Worm (Caenorhabditis elegans) whole organism, L1 larva: ENCODE results near the gene cfz-2.

Experiments
- C04F5.9 ChIP-seq: sonication (generic microtip); optimal IDR thresholded peaks from 2 replicates; lab custom pipeline; 2016; ENCODE audit warnings: missing genetic modification characterization, missing compliant biosample characterization
- aha-1 ChIP-seq: fragments of 150-350 bp; optimal IDR thresholded peaks from 2 replicates; lab custom pipeline; 2014; ENCODE audit warnings: missing biosample characterization, missing genetic modification characterization
- alr-1 ChIP-seq: fragments of 200-800 bp; sonication (Bioruptor generic); optimal IDR thresholded peaks from 2 replicates; lab custom pipeline; 2018; ENCODE audit warnings: borderline replicate concordance, mild to moderate bottlenecking, missing genetic modification characterization, missing compliant biosample characterization
- aly-2 ChIP-seq: fragments of 150-350 bp; optimal IDR thresholded peaks from 2 replicates; lab custom pipeline; 2014; ENCODE audit warnings: missing biosample characterization, missing genetic modification characterization
- blmp-1 ChIP-seq: fragments of 150-350 bp; optimal IDR thresholded peaks from 2 replicates; lab custom pipeline; 2014; ENCODE audit warnings: missing biosample characterization, missing genetic modification characterization
- ceh-82 ChIP-seq, 3 experiments: fragments of 150-350 bp in 1 of 3; sonication (generic microtip) in 2 of 3; optimal IDR thresholded peaks; 2 replicates each; lab custom pipeline; 2014 to 2017; ENCODE audit warnings: missing biosample characterization in 3 of 3, missing genetic modification characterization in 3 of 3
- ceh-88 ChIP-seq: fragments of 200-800 bp; sonication (Bioruptor generic); IDR thresholded peaks from 2 replicates; pipeline ENCODE4 v1.3.6; 2022; ENCODE audit warnings: missing genetic modification characterization, missing compliant biosample characterization
- ces-1 ChIP-seq: fragments of 150-350 bp; optimal IDR thresholded peaks from 2 replicates; lab custom pipeline; 2014; ENCODE audit warnings: missing biosample characterization, missing genetic modification reagents, missing genetic modification characterization
- dpl-1 ChIP-seq, 3 experiments: fragments of 150-350 bp in 2 of 3; sonication (generic microtip) in 1 of 3; optimal IDR thresholded peaks; 2 replicates each; lab custom pipeline; 2014 to 2017; ENCODE audit warnings: missing biosample characterization in 3 of 3, missing genetic modification characterization in 3 of 3, missing genetic modification reagents in 3 of 3
- dsc-1 ChIP-seq: sonication (generic microtip); optimal IDR thresholded peaks from 2 replicates; lab custom pipeline; 2016; ENCODE audit warnings: mild to moderate bottlenecking, missing genetic modification characterization, missing compliant biosample characterization
- efl-1 ChIP-seq, 4 experiments: fragments of 150-350 bp; optimal IDR thresholded peaks in 3 of 4; peaks in 1 of 4; 1 replicate in 1 of 4; 2 replicates in 3 of 4; lab custom pipeline; 2014; ENCODE audit warnings: missing biosample characterization in 2 of 4, missing genetic modification characterization in 2 of 4, missing genetic modification reagents in 2 of 4
- efl-3 ChIP-seq: fragments of 200-800 bp; sonication (Bioruptor generic); optimal IDR thresholded peaks from 2 replicates; lab custom pipeline; 2018; ENCODE audit warnings: mild to moderate bottlenecking, missing genetic modification characterization, missing compliant biosample characterization
- elt-3 ChIP-seq, 6 experiments: fragments of 150-350 bp in 1 of 6; sonication (generic microtip); optimal IDR thresholded peaks; 2 replicates each; lab custom pipeline; 2017 to 2018; ENCODE audit warnings: missing biosample characterization in 6 of 6, missing genetic modification characterization in 6 of 6, inconsistent platforms in 1 of 6
- ets-5 ChIP-seq: fragments of 200-800 bp; sonication (Bioruptor generic); IDR thresholded peaks from 2 replicates; pipeline ENCODE4 v1.3.6; 2022; ENCODE audit warnings: missing genetic modification characterization, missing compliant biosample characterization
- fkh-8 ChIP-seq: sonication (generic microtip); optimal IDR thresholded peaks from 2 replicates; lab custom pipeline; 2016; ENCODE audit warnings: mild to moderate bottlenecking, missing genetic modification characterization, missing compliant biosample characterization
- hlh-17 ChIP-seq: fragments of 200-800 bp; sonication (Bioruptor generic); optimal IDR thresholded peaks from 2 replicates; lab custom pipeline; 2018; ENCODE audit warnings: missing genetic modification characterization, mild to moderate bottlenecking, missing compliant biosample characterization, moderate library complexity, borderline replicate concordance
- lin-13 ChIP-seq: fragments of 150-350 bp; optimal IDR thresholded peaks from 2 replicates; lab custom pipeline; 2014; ENCODE audit warnings: missing biosample characterization, missing genetic modification reagents, missing genetic modification characterization
- lin-14 ChIP-seq: fragments of 200-800 bp; sonication (Bioruptor generic); optimal IDR thresholded peaks from 2 replicates; lab custom pipeline; 2018; ENCODE audit warnings: mild to moderate bottlenecking, missing genetic modification characterization, moderate library complexity, missing compliant biosample characterization
- lir-3 ChIP-seq: sonication (generic microtip); optimal IDR thresholded peaks from 2 replicates; lab custom pipeline; 2016; ENCODE audit warnings: mild to moderate bottlenecking, missing genetic modification characterization, moderate library complexity, missing compliant biosample characterization; ENCODE audit not compliant: poor library complexity
- mdl-1 ChIP-seq, 2 experiments: fragments of 150-350 bp; optimal IDR thresholded peaks; 2 replicates each; lab custom pipeline; 2014 to 2017; ENCODE audit warnings: missing biosample characterization in 2 of 2, missing genetic modification characterization in 2 of 2, inconsistent platforms in 1 of 2
- mep-1 ChIP-seq: fragments of 150-350 bp; optimal IDR thresholded peaks from 2 replicates; lab custom pipeline; 2014; ENCODE audit warnings: missing biosample characterization, missing genetic modification characterization
- nhr-11 ChIP-seq: fragments of 150-350 bp; optimal IDR thresholded peaks from 2 replicates; lab custom pipeline; 2014; ENCODE audit warnings: missing biosample characterization, missing genetic modification characterization
- nhr-19 ChIP-seq: fragments of 200-800 bp; sonication (Bioruptor generic); conservative IDR thresholded peaks from 2 replicates; pipeline ENCODE4 v1.3.6; 2022; ENCODE audit warnings: missing genetic modification characterization, missing compliant biosample characterization
- nhr-20 ChIP-seq: sonication (generic microtip); optimal IDR thresholded peaks from 2 replicates; lab custom pipeline; 2016; ENCODE audit warnings: mild to moderate bottlenecking, missing genetic modification characterization, missing compliant biosample characterization
- nhr-237 ChIP-seq: fragments of 150-350 bp; optimal IDR thresholded peaks from 2 replicates; lab custom pipeline; 2014; ENCODE audit warnings: missing biosample characterization, missing genetic modification characterization
- nhr-28 ChIP-seq: fragments of 150-350 bp; optimal IDR thresholded peaks from 2 replicates; lab custom pipeline; 2014; ENCODE audit warnings: missing biosample characterization, missing genetic modification characterization
- nhr-77 ChIP-seq: fragments of 150-350 bp; optimal IDR thresholded peaks from 2 replicates; lab custom pipeline; 2014; ENCODE audit warnings: missing biosample characterization, missing genetic modification characterization
- nhr-84 ChIP-seq: sonication (generic microtip); optimal IDR thresholded peaks from 2 replicates; lab custom pipeline; 2017; ENCODE audit warnings: missing biosample characterization, missing genetic modification characterization
- pax-3 ChIP-seq: fragments of 200-800 bp; sonication (Bioruptor generic); optimal IDR thresholded peaks from 2 replicates; lab custom pipeline; 2018; ENCODE audit warnings: mild to moderate bottlenecking, missing genetic modification characterization, moderate library complexity, missing compliant biosample characterization
- snpc-4 ChIP-seq: fragments of 150-350 bp; optimal IDR thresholded peaks from 2 replicates; lab custom pipeline; 2014; ENCODE audit warnings: missing biosample characterization, missing genetic modification characterization
- snu-23 ChIP-seq: sonication (generic microtip); optimal IDR thresholded peaks from 2 replicates; lab custom pipeline; 2016; ENCODE audit warnings: missing genetic modification characterization, missing compliant biosample characterization
- sptf-1 ChIP-seq: fragments of 150-350 bp; optimal IDR thresholded peaks from 2 replicates; lab custom pipeline; 2014; ENCODE audit warnings: missing biosample characterization, missing genetic modification characterization
- sup-37 ChIP-seq: fragments of 200-800 bp; sonication (Bioruptor generic); optimal IDR thresholded peaks from 2 replicates; lab custom pipeline; 2018; ENCODE audit warnings: mild to moderate bottlenecking, missing genetic modification characterization, missing compliant biosample characterization
- swsn-7 ChIP-seq: sonication (generic microtip); optimal IDR thresholded peaks from 2 replicates; lab custom pipeline; 2016; ENCODE audit warnings: missing genetic modification characterization, missing compliant biosample characterization
- tbx-2 ChIP-seq: sonication (generic microtip); optimal IDR thresholded peaks from 2 replicates; lab custom pipeline; 2016; ENCODE audit warnings: missing genetic modification characterization, missing compliant biosample characterization
- unc-30 ChIP-seq: sonication (generic microtip); optimal IDR thresholded peaks from 2 replicates; lab custom pipeline; 2017; ENCODE audit warnings: missing biosample characterization, missing genetic modification characterization
- unc-62 ChIP-seq: fragments of 150-350 bp; optimal IDR thresholded peaks from 2 replicates; lab custom pipeline; 2014; ENCODE audit warnings: missing biosample characterization, missing genetic modification reagents, missing genetic modification characterization
- unc-86 ChIP-seq: sonication (generic microtip); optimal IDR thresholded peaks from 2 replicates; lab custom pipeline; 2016; ENCODE audit warnings: missing genetic modification characterization, missing compliant biosample characterization
- vab-15 ChIP-seq: sonication (generic microtip); optimal IDR thresholded peaks from 2 replicates; lab custom pipeline; 2017; ENCODE audit warnings: missing genotype, mild to moderate bottlenecking, missing genetic modification characterization, missing compliant biosample characterization
- xbp-1 ChIP-seq: sonication (generic microtip); optimal IDR thresholded peaks from 2 replicates; lab custom pipeline; 2016; ENCODE audit warnings: missing genetic modification characterization, missing compliant biosample characterization

Gene cfz-2

ce11 chrV:3442609-3443008 lies 2.1 kb downstream of the cfz-2 start:
- TF ChIP-seq ces-1 (GFP tag; lab: Kevin White, UChicago), result no peak
- TF ChIP-seq efl-1 (optimal IDR thresholded peaks at IDR 0.05; lab: Kevin White, UChicago), result no peak
- peak in 1 of 2 experiments; percentile 71 for TF ChIP-seq efl-1 (GFP tag; optimal IDR thresholded peaks at IDR 0.05 in 1 of 2; lab: Kevin White, UChicago)
- TF ChIP-seq, all 84 proteins: peak for 1

- TF ChIP-seq ceh-82 (tag; optimal IDR thresholded peaks at IDR 0.05; lab: Kevin White, UChicago), result no peak
- TF ChIP-seq lir-3 (tag; lab: Kevin White, UChicago), result no peak
- no peak for TF ChIP-seq mep-1
- no peak for TF ChIP-seq fkh-8 (tag; lab: Kevin White, UChicago)
- TF ChIP-seq pax-3, result no peak
- TF ChIP-seq sup-37 (GFP tag; lab: Kevin White, UChicago), result no peak
- TF ChIP-seq ceh-88, result no peak
Observed at ce11 chrV:3431535-3431990, 13.1 kb downstream of the cfz-2 start, which contains the start of the genes T20D4.19 and srj-9. TSS of gene T20D4.19 (minus strand) at chrV:3431635. TSS of gene srj-9 (plus strand) at chrV:3431940.

ce11 chrV:3428697-3429096 lies 16.0 kb downstream of the cfz-2 start, which contains the start of gene srab-20:
TSS of gene srab-20 (plus strand) at chrV:3428997.
- TF ChIP-seq efl-3 (GFP tag; lab: Kevin White, UChicago) (no peak), nhr-77 (tag; lab: Kevin White, UChicago) (no peak), C04F5.9 (tag; lab: Kevin White, UChicago) (no peak), dsc-1 (tag; lab: Kevin White, UChicago) (no peak), snu-23 (no peak), nhr-84 (tag; lab: Kevin White, UChicago) (no peak), lir-3 (tag; lab: Kevin White, UChicago) (no peak), mdl-1 (tag; optimal IDR thresholded peaks at IDR 0.05; lab: Kevin White, UChicago) (no peak), xbp-1 (no peak), tbx-2 (tag; lab: Kevin White, UChicago) (no peak), unc-86 (tag; lab: Kevin White, UChicago) (no peak), unc-30 (no peak), aly-2 (tag; lab: Kevin White, UChicago) (no peak), nhr-20 (no peak), swsn-7 (tag; lab: Kevin White, UChicago) (no peak), vab-15 (tag; lab: Kevin White, UChicago) (no peak), hlh-17 (no peak), nhr-28 (tag; lab: Kevin White, UChicago) (no peak), lin-14 (no peak), sptf-1 (tag; lab: Kevin White, UChicago) (no peak)
- TF ChIP-seq, all 84 proteins: peak for 0

- no peak for TF ChIP-seq nhr-20
- TF ChIP-seq unc-62 (GFP tag; lab: Kevin White, UChicago), result no peak
- TF ChIP-seq lin-13 (GFP tag; lab: Kevin White, UChicago), result no peak
- TF ChIP-seq nhr-237, result no peak
Observed at ce11 chrV:3426076-3426475, 18.6 kb downstream of the cfz-2 start, which contains the start of gene srab-22. TSS of gene srab-22 (plus strand) at chrV:3426376.

- TF ChIP-seq nhr-237 (no peak), efl-1 (optimal IDR thresholded peaks at IDR 0.05; lab: Kevin White, UChicago) (no peak), efl-1 (GFP tag; optimal IDR thresholded peaks at IDR 0.05 in 1 of 2; lab: Kevin White, UChicago) (peak in 1 of 2 experiments; percentile 56)
Observed at ce11 chrV:3424341-3424740, 20.3 kb downstream of the cfz-2 start, which contains the start of gene srab-21. TSS of gene srab-21 (minus strand) at chrV:3424441.

ce11 chrV:3417928-3418327 lies 26.7 kb downstream of the cfz-2 start, which contains the start of gene T20D4.3:
TSS of gene T20D4.3 (plus strand) at chrV:3418228.
- no peak for TF ChIP-seq mdl-1 (tag; optimal IDR thresholded peaks at IDR 0.05; lab: Kevin White, UChicago)
- TF ChIP-seq snpc-4 (tag; lab: Kevin White, UChicago), result no peak
- no peak for TF ChIP-seq elt-3 (tag; optimal IDR thresholded peaks at IDR 0.05; lab: Kevin White, UChicago)
- no peak for TF ChIP-seq dpl-1 (GFP tag; optimal IDR thresholded peaks at IDR 0.05; lab: Kevin White, UChicago)
- TF ChIP-seq aha-1 (tag; lab: Kevin White, UChicago), result no peak
- no peak for TF ChIP-seq nhr-19 (GFP tag; lab: Robert Waterston, UW)
- TF ChIP-seq xbp-1, result no peak
- no peak for TF ChIP-seq alr-1 (tag; lab: Kevin White, UChicago)
- no peak for TF ChIP-seq ets-5
- no peak for TF ChIP-seq nhr-20
- no peak for TF ChIP-seq nhr-84 (tag; lab: Kevin White, UChicago)
- no peak for TF ChIP-seq lin-13 (GFP tag; lab: Kevin White, UChicago)
- no peak for TF ChIP-seq nhr-11 (tag; lab: Kevin White, UChicago)
- no peak for TF ChIP-seq aly-2 (tag; lab: Kevin White, UChicago)
- TF ChIP-seq blmp-1, result no peak
